Fruit fly (Drosophila melanogaster) whole organism, wandering third instar larva: ENCODE results near the gene mRpS21.

Experiments
- CG9705 ChIP-seq: fragments of 200-800 bp; sonication (Bioruptor generic); optimal IDR thresholded peaks from 2 replicates; lab custom pipeline; 2018; ENCODE audit warnings: missing biosample characterization, mild to moderate bottlenecking, missing genetic modification characterization
- Dfd ChIP-seq: fragments of >200 bp; optimal IDR thresholded peaks from 2 replicates; lab custom pipeline; 2017; ENCODE audit warnings: missing biosample characterization, missing genetic modification characterization
- Hnf4 ChIP-seq: fragments of 200-800 bp; sonication (Bioruptor generic); optimal IDR thresholded peaks from 2 replicates; lab custom pipeline; 2016; ENCODE audit warnings: missing biosample characterization, mild to moderate bottlenecking, missing genetic modification characterization
- br ChIP-seq: fragments of 200-800 bp; sonication (Bioruptor generic); optimal IDR thresholded peaks from 2 replicates; lab custom pipeline; 2016; ENCODE audit warnings: missing biosample characterization, missing genetic modification characterization
- fru ChIP-seq: fragments of 200-800 bp; sonication (Bioruptor generic); optimal IDR thresholded peaks from 3 replicates; lab custom pipeline; 2016; ENCODE audit warnings: missing biosample characterization, mild to moderate bottlenecking, missing genetic modification characterization
- pan ChIP-seq: fragments of >200 bp; optimal IDR thresholded peaks from 2 replicates; lab custom pipeline; 2017
- usp ChIP-seq: fragments of >200 bp; optimal IDR thresholded peaks from 2 replicates; lab custom pipeline; 2017; ENCODE audit warnings: missing biosample characterization, missing genetic modification characterization

dm6 chr3R:13390490-13390889 lies 8.9 kb upstream of the mRpS21 start:
- TF ChIP-seq Dfd: no peak
- TF ChIP-seq CG9705: no peak
- TF ChIP-seq br (GFP tag; lab: Kevin White, UChicago): no peak
- no peak for TF ChIP-seq Hnf4
- TF ChIP-seq pan: no peak
- peak; percentile 18 for TF ChIP-seq fru
- no peak for TF ChIP-seq usp (GFP tag; lab: Kevin White, UChicago)
